Worm (Caenorhabditis elegans) whole organism, L4 larva: ENCODE measurements around the gene sri-19.

Source experiments
- F26F4.8 ChIP-seq: fragments of 200-800 bp; sonication (Bioruptor generic); conservative IDR thresholded peaks from 2 replicates; pipeline ENCODE4 v1.3.6; 2022; ENCODE audit warnings: missing genetic modification characterization, missing compliant biosample characterization
- R02D3.7 ChIP-seq: fragments of 150-350 bp; sonication (generic microtip); optimal IDR thresholded peaks from 3 replicates; lab custom pipeline; 2014; ENCODE audit warnings: missing biosample characterization, missing genetic modification characterization
- T26A8.4 ChIP-seq: fragments of 200-800 bp; sonication (Bioruptor generic); IDR thresholded peaks from 2 replicates; pipeline ENCODE4 v1.3.6; 2022; ENCODE audit warnings: missing genetic modification characterization, missing compliant biosample characterization
- Y48G9A.11 ChIP-seq: fragments of 200-800 bp; sonication (Bioruptor generic); IDR thresholded peaks from 2 replicates; pipeline ENCODE4 v1.3.6; 2022; ENCODE audit warnings: missing genetic modification reagents, missing genetic modification characterization, missing compliant biosample characterization
- Y75B8A.6 ChIP-seq: fragments of 200-800 bp; sonication (Bioruptor generic); IDR thresholded peaks from 2 replicates; pipeline ENCODE4 v1.3.6; 2022; ENCODE audit warnings: missing genetic modification reagents, missing genetic modification characterization, missing compliant biosample characterization
- ZK337.2 ChIP-seq: fragments of 200-800 bp; sonication (Bioruptor generic); IDR thresholded peaks from 2 replicates; pipeline ENCODE4 v1.3.6; 2022; ENCODE audit warnings: missing genetic modification reagents, missing genetic modification characterization, missing compliant biosample characterization
- ZK546.5 ChIP-seq, 2 experiments: sonication (generic microtip); optimal IDR thresholded peaks; 2 replicates each; lab custom pipeline; 2017; ENCODE audit warnings: missing biosample characterization in 2 of 2, missing genetic modification characterization in 2 of 2
- aha-1 ChIP-seq: fragments of 150-350 bp; peaks from one replicate; lab custom pipeline; 2014; ENCODE audit warnings: missing biosample characterization, missing genetic modification characterization
- aly-2 ChIP-seq: sonication (generic microtip); optimal IDR thresholded peaks from 2 replicates; lab custom pipeline; 2018; ENCODE audit warnings: missing biosample characterization, missing genetic modification characterization
- ama-1 ChIP-seq: fragments of 150-350 bp; optimal IDR thresholded peaks from 2 replicates; lab custom pipeline; 2014; ENCODE audit warnings: inconsistent platforms, mixed read lengths
- arid-1 ChIP-seq: fragments of 200-800 bp; sonication (Bioruptor generic); conservative IDR thresholded peaks from 2 replicates; pipeline ENCODE4 v1.3.6; 2022; ENCODE audit warnings: missing genetic modification reagents, missing genetic modification characterization, missing compliant biosample characterization
- ceh-20 ChIP-seq: fragments of 200-800 bp; sonication (Bioruptor generic); IDR thresholded peaks from 2 replicates; pipeline ENCODE4 v1.3.6; 2022; ENCODE audit warnings: missing genetic modification reagents, missing genetic modification characterization, missing compliant biosample characterization
- ceh-44 ChIP-seq: fragments of 200-800 bp; sonication (Bioruptor generic); IDR thresholded peaks from 2 replicates; pipeline ENCODE4 v1.3.6; 2022; ENCODE audit warnings: missing genetic modification reagents, missing genetic modification characterization, missing compliant biosample characterization
- ceh-82 ChIP-seq: sonication (generic microtip); optimal IDR thresholded peaks from 2 replicates; lab custom pipeline; 2017; ENCODE audit warnings: missing biosample characterization, missing genetic modification characterization
- ces-1 ChIP-seq: fragments of 150-350 bp; sonication (generic microtip); optimal IDR thresholded peaks from 4 replicates; lab custom pipeline; 2014; ENCODE audit warnings: missing biosample characterization, missing genetic modification reagents, missing genetic modification characterization
- ctbp-1 ChIP-seq: fragments of 200-800 bp; sonication (Bioruptor generic); IDR thresholded peaks from 2 replicates; pipeline ENCODE4 v1.3.6; 2022; ENCODE audit warnings: missing genetic modification reagents, missing genetic modification characterization, missing compliant biosample characterization
- daf-16 ChIP-seq, 3 experiments: sonication (generic microtip); optimal IDR thresholded peaks; 2 replicates each; lab custom pipeline; 2016 to 2017; ENCODE audit warnings: missing genetic modification characterization in 3 of 3, missing genetic modification reagents in 3 of 3, mild to moderate bottlenecking in 2 of 3, missing compliant biosample characterization in 2 of 3, missing biosample characterization in 1 of 3, moderate library complexity in 1 of 3
- daf-8 ChIP-seq: fragments of 200-800 bp; sonication (Bioruptor generic); IDR thresholded peaks from 2 replicates; pipeline ENCODE4 v1.3.6; 2022; ENCODE audit warnings: missing genetic modification characterization, missing compliant biosample characterization
- dmd-6 ChIP-seq: fragments of 200-800 bp; sonication (Bioruptor generic); IDR thresholded peaks from 2 replicates; pipeline ENCODE4 v1.3.6; 2022; ENCODE audit warnings: missing genetic modification reagents, missing genetic modification characterization, missing compliant biosample characterization
- dpl-1 ChIP-seq: fragments of 150-350 bp; optimal IDR thresholded peaks from 2 replicates; lab custom pipeline; 2014; ENCODE audit warnings: missing biosample characterization, missing genetic modification reagents, missing genetic modification characterization
- egl-27 ChIP-seq: sonication (generic microtip); optimal IDR thresholded peaks from 3 replicates; lab custom pipeline; 2017; ENCODE audit warnings: missing biosample characterization, missing genetic modification reagents, missing genetic modification characterization
- fkh-10 ChIP-seq: fragments of 150-350 bp; optimal IDR thresholded peaks from 2 replicates; lab custom pipeline; 2014; ENCODE audit warnings: missing biosample characterization, missing genetic modification reagents, missing genetic modification characterization
- fos-1 ChIP-seq: fragments of 150-350 bp; optimal IDR thresholded peaks from 2 replicates; lab custom pipeline; 2014; ENCODE audit warnings: missing biosample characterization, missing genetic modification characterization
- gei-8 ChIP-seq: fragments of 200-800 bp; sonication (Bioruptor generic); optimal IDR thresholded peaks from 2 replicates; lab custom pipeline; 2018; ENCODE audit warnings: mild to moderate bottlenecking, missing genetic modification characterization, missing compliant biosample characterization
- hif-1 ChIP-seq, 2 experiments: sonication (generic microtip); optimal IDR thresholded peaks; 2 replicates each; lab custom pipeline; 2016 to 2017; ENCODE audit warnings: missing compliant biosample characterization in 2 of 2, missing genetic modification characterization in 2 of 2, missing genetic modification reagents in 2 of 2, missing genotype in 2 of 2, mild to moderate bottlenecking in 1 of 2
- hlh-30 ChIP-seq: sonication (generic microtip); optimal IDR thresholded peaks from 2 replicates; lab custom pipeline; 2017; ENCODE audit warnings: antibody characterized with exemption, mild to moderate bottlenecking, missing genetic modification characterization, missing compliant biosample characterization; ENCODE audit not compliant: insufficient read depth
- lin-1 ChIP-seq: fragments of 200-800 bp; sonication (Bioruptor generic); IDR thresholded peaks from 2 replicates; pipeline ENCODE4 v1.3.6; 2022; ENCODE audit warnings: missing genetic modification reagents, missing genetic modification characterization, missing compliant biosample characterization
- lin-13 ChIP-seq: fragments of 150-350 bp; optimal IDR thresholded peaks from 2 replicates; lab custom pipeline; 2014; ENCODE audit warnings: missing biosample characterization, missing genetic modification reagents, missing genetic modification characterization
- lin-29 ChIP-seq: fragments of 200-800 bp; sonication (Bioruptor generic); IDR thresholded peaks from 2 replicates; pipeline ENCODE4 v1.3.6; 2022; ENCODE audit warnings: missing genetic modification reagents, missing genetic modification characterization, missing compliant biosample characterization
- lin-39 ChIP-seq: fragments of 150-350 bp; optimal IDR thresholded peaks from 2 replicates; lab custom pipeline; 2014; ENCODE audit warnings: missing biosample characterization, missing genetic modification reagents, missing genetic modification characterization
- lir-3 ChIP-seq: sonication (generic microtip); optimal IDR thresholded peaks from 2 replicates; lab custom pipeline; 2016; ENCODE audit warnings: mild to moderate bottlenecking, missing genetic modification characterization, missing compliant biosample characterization
- madf-9 ChIP-seq: fragments of 200-800 bp; sonication (Bioruptor generic); conservative IDR thresholded peaks from 2 replicates; pipeline ENCODE4 v1.3.6; 2022; ENCODE audit warnings: missing genetic modification reagents, missing genetic modification characterization, missing compliant biosample characterization
- mep-1 ChIP-seq: fragments of 150-350 bp; sonication (generic microtip); optimal IDR thresholded peaks from 3 replicates; lab custom pipeline; 2014; ENCODE audit warnings: missing biosample characterization, missing genetic modification characterization
- mxl-3 ChIP-seq: fragments of 200-800 bp; sonication (Bioruptor generic); optimal IDR thresholded peaks from 2 replicates; lab custom pipeline; 2018; ENCODE audit warnings: mild to moderate bottlenecking, missing genetic modification characterization, missing compliant biosample characterization
- nhr-25 ChIP-seq: sonication (generic microtip); optimal IDR thresholded peaks from 2 replicates; lab custom pipeline; 2017; ENCODE audit warnings: missing genetic modification characterization, mild to moderate bottlenecking, missing compliant biosample characterization, antibody characterized with exemption, moderate library complexity, borderline replicate concordance; ENCODE audit not compliant: insufficient read depth
- nhr-41 ChIP-seq: fragments of 200-800 bp; sonication (Bioruptor generic); IDR thresholded peaks from 2 replicates; pipeline ENCODE4 v1.3.6; 2022; ENCODE audit warnings: missing genetic modification reagents, missing genetic modification characterization, missing compliant biosample characterization
- nhr-42 ChIP-seq: fragments of 200-800 bp; sonication (Bioruptor generic); IDR thresholded peaks from 2 replicates; pipeline ENCODE4 v1.3.6; 2022; ENCODE audit warnings: missing genetic modification characterization, missing compliant biosample characterization
- nhr-48 ChIP-seq: sonication (generic microtip); optimal IDR thresholded peaks from 2 replicates; lab custom pipeline; 2016; ENCODE audit warnings: mild to moderate bottlenecking, missing genetic modification characterization, missing compliant biosample characterization
- nhr-77 ChIP-seq: fragments of 150-350 bp; optimal IDR thresholded peaks from 2 replicates; lab custom pipeline; 2014; ENCODE audit warnings: missing biosample characterization, missing genetic modification characterization
- pha-4 ChIP-seq, 2 experiments: fragments of 150-350 bp in 1 of 2; fragments of 200-800 bp in 1 of 2; sonication (Bioruptor generic) in 1 of 2; IDR thresholded peaks in 1 of 2; optimal IDR thresholded peaks in 1 of 2; 2 replicates each; pipeline versions ENCODE4 v1.3.6 to Lab custom; 2014 to 2022; ENCODE audit warnings: missing genetic modification characterization in 2 of 2, missing genetic modification reagents in 2 of 2, missing biosample characterization in 1 of 2, missing compliant biosample characterization in 1 of 2
- php-3 ChIP-seq: fragments of 200-800 bp; sonication (Bioruptor generic); IDR thresholded peaks from 2 replicates; pipeline ENCODE4 v1.3.6; 2022; ENCODE audit warnings: missing genetic modification reagents, missing genetic modification characterization, missing compliant biosample characterization
- sdz-12 ChIP-seq: fragments of 200-800 bp; sonication (Bioruptor generic); optimal IDR thresholded peaks from 2 replicates; lab custom pipeline; 2018; ENCODE audit warnings: mild to moderate bottlenecking, missing genetic modification characterization, missing compliant biosample characterization
- set-16 ChIP-seq: fragments of 200-800 bp; sonication (Bioruptor generic); IDR thresholded peaks from 2 replicates; pipeline ENCODE4 v1.3.6; 2022; ENCODE audit warnings: missing genetic modification reagents, missing genetic modification characterization, missing compliant biosample characterization
- skn-1 ChIP-seq: fragments of 150-350 bp; optimal IDR thresholded peaks from 2 replicates; lab custom pipeline; 2014; ENCODE audit warnings: missing biosample characterization, missing genetic modification characterization
- snpc-1.2 ChIP-seq: fragments of 200-800 bp; sonication (Bioruptor generic); IDR thresholded peaks from 2 replicates; pipeline ENCODE4 v1.3.6; 2022; ENCODE audit warnings: missing genetic modification reagents, missing genetic modification characterization, missing compliant biosample characterization
- spr-3 ChIP-seq: fragments of 200-800 bp; sonication (Bioruptor generic); optimal IDR thresholded peaks from 2 replicates; lab custom pipeline; 2018; ENCODE audit warnings: mild to moderate bottlenecking, missing genetic modification characterization, missing compliant biosample characterization
- tag-97 ChIP-seq: fragments of 200-800 bp; sonication (Bioruptor generic); IDR thresholded peaks from 2 replicates; pipeline ENCODE4 v1.3.6; 2022; ENCODE audit warnings: missing genetic modification characterization, missing compliant biosample characterization
- unc-62 ChIP-seq, 3 experiments: fragments of 150-350 bp in 1 of 3; sonication (generic microtip); optimal IDR thresholded peaks in 2 of 3; peaks in 1 of 3; 1 replicate in 1 of 3; 2 replicates in 2 of 3; lab custom pipeline; 2014 to 2017; ENCODE audit warnings: missing biosample characterization in 3 of 3, missing genetic modification characterization in 3 of 3, missing genetic modification reagents in 3 of 3, missing genotype in 1 of 3
- zfp-2 ChIP-seq: sonication (generic microtip); optimal IDR thresholded peaks from 2 replicates; lab custom pipeline; 2016; ENCODE audit warnings: mild to moderate bottlenecking, missing genetic modification characterization, missing compliant biosample characterization

sri-19 gene

ce11 chrIV:10935336-10935735 lies 22.8 kb upstream of the sri-19 start (continued):
- no peak for TF ChIP-seq aly-2 (tag; lab: Kevin White, UChicago)
- TF ChIP-seq snpc-1.2 (GFP tag; lab: Robert Waterston, UW), result peak; percentile 33; the same call in 1 of the 2 replicates
- no peak; the same call in 1 of the 2 replicates for TF ChIP-seq ceh-44
- TF ChIP-seq lir-3, result no peak
- TF ChIP-seq arid-1, result 0 out of 2 replicates have a peak, but pooled peaks have one; percentile 34
- TF ChIP-seq ZK337.2, result no peak
- no peak for TF ChIP-seq Y75B8A.6 (GFP tag; lab: Robert Waterston, UW)
- no peak for TF ChIP-seq daf-8 (GFP tag; lab: Robert Waterston, UW)
- TF ChIP-seq mep-1 (tag; lab: Kevin White, UChicago), result peak; percentile 90
- TF ChIP-seq mxl-3 (GFP tag; lab: Kevin White, UChicago), result peak; percentile 80
- TF ChIP-seq dpl-1 (GFP tag; lab: Kevin White, UChicago), result peak; percentile 59
- TF ChIP-seq nhr-42 (GFP tag; lab: Robert Waterston, UW), result no peak
- no peak for TF ChIP-seq zfp-2 (tag; lab: Kevin White, UChicago)
- TF ChIP-seq lin-29, result no peak
- no peak for TF ChIP-seq ZK546.5 (tag; optimal IDR thresholded peaks at IDR 0.05; lab: Kevin White, UChicago)
- TF ChIP-seq sdz-12 (GFP tag; lab: Kevin White, UChicago), result no peak
- peak; percentile 77 for TF ChIP-seq ama-1
- TF ChIP-seq egl-27, result no peak
- peak; percentile 75 for TF ChIP-seq nhr-77 (tag; lab: Kevin White, UChicago)
- no peak for TF ChIP-seq lin-39 (tag; lab: Kevin White, UChicago)
- peak; percentile 50; the same call in 1 of the 2 replicates for TF ChIP-seq T26A8.4 (GFP tag; lab: Robert Waterston, UW)
- peak; percentile 100 for TF ChIP-seq hlh-30 (tag; lab: Kevin White, UChicago)
- peak; percentile 49 for TF ChIP-seq set-16
- no peak for TF ChIP-seq Y48G9A.11
- TF ChIP-seq daf-16 (GFP tag; optimal IDR thresholded peaks at IDR 0.05; lab: Kevin White, UChicago), result peak in 1 of 2 experiments; percentile 50
- peak; percentile 67 for TF ChIP-seq daf-16 (tag; optimal IDR thresholded peaks at IDR 0.05; lab: Kevin White, UChicago)
- peak in 1 of 2 experiments; percentile 62 for TF ChIP-seq hif-1 (tag; optimal IDR thresholded peaks at IDR 0.05; lab: Kevin White, UChicago)
- TF ChIP-seq F26F4.8, result no peak
- TF ChIP-seq ceh-82 (tag; lab: Kevin White, UChicago), result no peak
- no peak for TF ChIP-seq R02D3.7 (tag; lab: Kevin White, UChicago)
- TF ChIP-seq aha-1 (tag; lab: Kevin White, UChicago), result peak; percentile 75
- no peak for TF ChIP-seq spr-3 (GFP tag; lab: Kevin White, UChicago)
- TF ChIP-seq fkh-10, result no peak
- peak; percentile 9 for TF ChIP-seq skn-1 (tag; lab: Kevin White, UChicago)
- TF ChIP-seq ctbp-1 (GFP tag; lab: Robert Waterston, UW), result peak; percentile 80
- TF ChIP-seq php-3 (GFP tag; lab: Robert Waterston, UW), result peak; percentile 44; the same call in 1 of the 2 replicates
- no peak for TF ChIP-seq ces-1 (GFP tag; lab: Kevin White, UChicago)
- no peak for TF ChIP-seq nhr-25 (tag; lab: Kevin White, UChicago)
- TF ChIP-seq nhr-41 (GFP tag; lab: Robert Waterston, UW), result 0 out of 2 replicates have a peak, but pooled peaks have one; percentile 29
- TF ChIP-seq lin-13 (GFP tag; lab: Kevin White, UChicago), result peak; percentile 58
- TF ChIP-seq pha-4 (GFP tag; IDR thresholded peaks at IDR 0.05; lab: Robert Waterston, UW), result no peak
- TF ChIP-seq pha-4 (tag; optimal IDR thresholded peaks at IDR 0.05; lab: Kevin White, UChicago), result no peak
- TF ChIP-seq lin-1 (GFP tag; lab: Robert Waterston, UW), result 0 out of 2 replicates have a peak, but pooled peaks have one; percentile 54
- no peak for TF ChIP-seq fos-1
- TF ChIP-seq madf-9 (GFP tag; lab: Robert Waterston, UW), result peak; percentile 57; the same call in 1 of the 2 replicates
- TF ChIP-seq nhr-48 (tag; lab: Kevin White, UChicago), result peak; percentile 81
- TF ChIP-seq unc-62 (GFP tag; optimal IDR thresholded peaks at IDR 0.05 in 1 of 2; lab: Kevin White, UChicago), result peak in 1 of 2 experiments; percentile 98
- TF ChIP-seq unc-62 (tag; optimal IDR thresholded peaks at IDR 0.05; lab: Kevin White, UChicago), result no peak
- peak; percentile 4 for TF ChIP-seq gei-8 (GFP tag; lab: Kevin White, UChicago)
- TF ChIP-seq ceh-20 (GFP tag; lab: Robert Waterston, UW), result peak; percentile 91
- peak; percentile 88 for TF ChIP-seq dmd-6 (GFP tag; lab: Robert Waterston, UW)
- no peak for TF ChIP-seq tag-97 (GFP tag; lab: Robert Waterston, UW)
